Fruit fly (Drosophila melanogaster) whole organism, embryonic: ENCODE data around the gene pps.
A peak's percentile ranks its signal among the peaks of the same experiment; 100 is the strongest.

Experiments
- BEAF-32 ChIP-seq: fragments of 200-800 bp; sonication (Bioruptor generic); optimal IDR thresholded peaks from 3 replicates; lab custom pipeline; 2017; ENCODE audit warnings: missing biosample characterization, missing genetic modification characterization, mild to moderate bottlenecking, moderate library complexity, missing genetic modification reagents
- CG10147 ChIP-seq: fragments of 200-800 bp; sonication (Bioruptor generic); optimal IDR thresholded peaks from 2 replicates; lab custom pipeline; 2019; ENCODE audit warnings: missing biosample characterization, mild to moderate bottlenecking, missing genetic modification characterization, moderate library complexity
- CG13894 ChIP-seq: fragments of 200-800 bp; sonication (Bioruptor generic); optimal IDR thresholded peaks from 3 replicates; lab custom pipeline; 2018; ENCODE audit warnings: missing biosample characterization, mild to moderate bottlenecking, missing genetic modification characterization, moderate library complexity
- CG14710 ChIP-seq: fragments of 200-800 bp; sonication (Bioruptor generic); optimal IDR thresholded peaks from 3 replicates; lab custom pipeline; 2019; ENCODE audit warnings: missing biosample characterization, mild to moderate bottlenecking, missing genetic modification characterization, moderate library complexity
- CG16813 ChIP-seq: fragments of 200-800 bp; sonication (Bioruptor generic); IDR thresholded peaks from 3 replicates; pipeline ENCODE4 v1.3.6; 2022; ENCODE audit warnings: missing biosample characterization, missing genetic modification characterization; ENCODE audit not compliant: partially characterized antibody
- CG2116 ChIP-seq: fragments of 200-800 bp; sonication (Bioruptor generic); optimal IDR thresholded peaks from 3 replicates; lab custom pipeline; 2018; ENCODE audit warnings: missing biosample characterization, mild to moderate bottlenecking, missing genetic modification characterization
- CG2199 ChIP-seq: fragments of 200-800 bp; sonication (Bioruptor generic); IDR thresholded peaks from 3 replicates; pipeline ENCODE4 v1.3.6; 2022; ENCODE audit warnings: missing biosample characterization, missing genetic modification characterization
- CG31388 ChIP-seq: fragments of 200-800 bp; sonication (Bioruptor generic); optimal IDR thresholded peaks from 2 replicates; lab custom pipeline; 2016; ENCODE audit warnings: missing biosample characterization, missing genetic modification characterization
- CG34224 ChIP-seq: fragments of 200-800 bp; sonication (Bioruptor generic); IDR thresholded peaks from 3 replicates; pipeline ENCODE4 v1.3.6; 2022; ENCODE audit warnings: missing biosample characterization, missing genetic modification characterization; ENCODE audit not compliant: partially characterized antibody
- CG6654 ChIP-seq: fragments of 200-800 bp; sonication (Bioruptor generic); optimal IDR thresholded peaks from 2 replicates; lab custom pipeline; 2017; ENCODE audit warnings: missing biosample characterization, mild to moderate bottlenecking, missing genetic modification characterization
- CG7745 ChIP-seq: fragments of 200-800 bp; sonication (Bioruptor generic); optimal IDR thresholded peaks from 2 replicates; lab custom pipeline; 2018; ENCODE audit warnings: missing biosample characterization, mild to moderate bottlenecking, missing genetic modification characterization, moderate library complexity
- CG7963 ChIP-seq: fragments of 200-800 bp; sonication (Bioruptor generic); IDR thresholded peaks from 3 replicates; pipeline ENCODE4 v1.3.6; 2022; ENCODE audit warnings: missing biosample characterization, missing genetic modification characterization; ENCODE audit not compliant: partially characterized antibody
- CG8924 ChIP-seq: fragments of 200-800 bp; optimal IDR thresholded peaks from 3 replicates; lab custom pipeline; 2019; ENCODE audit warnings: missing biosample characterization, mild to moderate bottlenecking, missing genetic modification characterization, moderate library complexity
- CoRest ChIP-seq: fragments of 200-800 bp; sonication (Bioruptor generic); optimal IDR thresholded peaks from 3 replicates; lab custom pipeline; 2018; ENCODE audit warnings: missing biosample characterization, mild to moderate bottlenecking, missing genetic modification characterization, moderate library complexity
- D19A ChIP-seq: fragments of 200-800 bp; optimal IDR thresholded peaks from 3 replicates; lab custom pipeline; 2019; ENCODE audit warnings: missing biosample characterization, mild to moderate bottlenecking, missing genetic modification characterization, moderate library complexity
- Deaf1 ChIP-seq: fragments of 200-800 bp; optimal IDR thresholded peaks from 3 replicates; lab custom pipeline; 2019; ENCODE audit warnings: missing biosample characterization, mild to moderate bottlenecking, missing genetic modification characterization, moderate library complexity
- Dll ChIP-seq: fragments of 200-800 bp; sonication (Bioruptor generic); IDR thresholded peaks from 4 replicates; pipeline ENCODE4 v1.3.6; 2022; ENCODE audit warnings: missing biosample characterization, missing genetic modification characterization; ENCODE audit not compliant: partially characterized antibody
- Dp ChIP-seq: fragments of 200-800 bp; sonication (Bioruptor generic); optimal IDR thresholded peaks from 2 replicates; lab custom pipeline; 2018; ENCODE audit warnings: missing biosample characterization, mild to moderate bottlenecking, missing genetic modification characterization, moderate library complexity
- Dref ChIP-seq: fragments of 200-800 bp; sonication (Bioruptor generic); IDR thresholded peaks from 2 replicates; pipeline ENCODE4 v1.3.6; 2022; ENCODE audit warnings: missing biosample characterization, missing genetic modification characterization
- H2.0 ChIP-seq: fragments of 200-800 bp; sonication (Bioruptor generic); IDR thresholded peaks from 2 replicates; pipeline ENCODE4 v1.3.6; 2022; ENCODE audit warnings: missing biosample characterization, missing genetic modification characterization
- HLH4C ChIP-seq: fragments of 200-800 bp; sonication (Bioruptor generic); IDR thresholded peaks from 3 replicates; pipeline ENCODE4 v1.3.6; 2022; ENCODE audit warnings: missing biosample characterization, missing genetic modification characterization; ENCODE audit not compliant: partially characterized antibody
- Hand ChIP-seq: fragments of 200-800 bp; sonication (Bioruptor generic); optimal IDR thresholded peaks from 2 replicates; lab custom pipeline; 2017; ENCODE audit warnings: mild to moderate bottlenecking, missing biosample characterization, missing genetic modification reagents, missing genetic modification characterization
- Myb ChIP-seq: fragments of 200-800 bp; sonication (Bioruptor generic); optimal IDR thresholded peaks from 2 replicates; lab custom pipeline; 2016; ENCODE audit warnings: missing biosample characterization, missing genetic modification characterization
- Nf-YB ChIP-seq: fragments of 200-800 bp; sonication (Bioruptor generic); optimal IDR thresholded peaks from 3 replicates; lab custom pipeline; 2019; ENCODE audit warnings: missing biosample characterization, mild to moderate bottlenecking, missing genetic modification characterization, moderate library complexity
- Oaz ChIP-seq: fragments of 200-800 bp; sonication (Bioruptor generic); IDR thresholded peaks from 2 replicates; pipeline ENCODE4 v1.3.6; 2022; ENCODE audit warnings: missing biosample characterization, missing genetic modification characterization
- Opbp ChIP-seq: fragments of 200-800 bp; sonication (Bioruptor generic); IDR thresholded peaks from 3 replicates; pipeline ENCODE4 v1.3.6; 2022; ENCODE audit warnings: missing biosample characterization, missing genetic modification characterization; ENCODE audit not compliant: partially characterized antibody
- Scr ChIP-seq: fragments of 200-800 bp; sonication (Bioruptor generic); IDR thresholded peaks from 2 replicates; pipeline ENCODE4 v1.3.6; 2022; ENCODE audit warnings: missing biosample characterization, missing genetic modification characterization; ENCODE audit not compliant: partially characterized antibody
- Sin3A ChIP-seq: fragments of >200 bp; optimal IDR thresholded peaks from 2 replicates; lab custom pipeline; 2018
- Xbp1 ChIP-seq: fragments of 200-800 bp; sonication (Bioruptor generic); optimal IDR thresholded peaks from 3 replicates; lab custom pipeline; 2016; ENCODE audit warnings: missing biosample characterization, mild to moderate bottlenecking, missing genetic modification characterization
- Xrp1 ChIP-seq: fragments of 200-800 bp; sonication (Bioruptor generic); IDR thresholded peaks from 2 replicates; pipeline ENCODE4 v1.3.6; 2022; ENCODE audit warnings: missing biosample characterization, missing genetic modification characterization
- YL-1 ChIP-seq: fragments of 200-800 bp; sonication (Bioruptor generic); optimal IDR thresholded peaks from 3 replicates; lab custom pipeline; 2017; ENCODE audit warnings: missing biosample characterization, mild to moderate bottlenecking, missing genetic modification characterization
- gce ChIP-seq: fragments of 200-800 bp; sonication (Bioruptor generic); IDR thresholded peaks from 3 replicates; pipeline ENCODE4 v1.3.6; 2022; ENCODE audit warnings: missing biosample characterization, missing genetic modification characterization
- gfzf ChIP-seq: fragments of 200-800 bp; sonication (Bioruptor generic); optimal IDR thresholded peaks from 2 replicates; lab custom pipeline; 2016; ENCODE audit warnings: missing biosample characterization, mild to moderate bottlenecking, missing genetic modification characterization, moderate library complexity
- grau ChIP-seq: fragments of 200-800 bp; optimal IDR thresholded peaks from 3 replicates; lab custom pipeline; 2019; ENCODE audit warnings: missing biosample characterization, mild to moderate bottlenecking, missing genetic modification characterization, moderate library complexity
- kah ChIP-seq: fragments of 200-800 bp; sonication (Bioruptor generic); optimal IDR thresholded peaks from 2 replicates; lab custom pipeline; 2018; ENCODE audit warnings: missing biosample characterization, mild to moderate bottlenecking, missing genetic modification characterization
- kni ChIP-seq: fragments of 200-800 bp; sonication (Bioruptor generic); optimal IDR thresholded peaks from 3 replicates; lab custom pipeline; 2017; ENCODE audit warnings: mild to moderate bottlenecking, missing biosample characterization, missing genetic modification reagents, missing genetic modification characterization
- nerfin-2 ChIP-seq: fragments of 200-800 bp; sonication (Bioruptor generic); IDR thresholded peaks from 2 replicates; pipeline ENCODE4 v1.3.6; 2022; ENCODE audit warnings: missing biosample characterization, missing genetic modification characterization; ENCODE audit not compliant: partially characterized antibody
- nom ChIP-seq: fragments of 200-800 bp; sonication (Bioruptor generic); optimal IDR thresholded peaks from 2 replicates; lab custom pipeline; 2017; ENCODE audit warnings: missing biosample characterization, missing genetic modification characterization, mild to moderate bottlenecking, moderate library complexity, missing genetic modification reagents
- pb ChIP-seq: fragments of 200-800 bp; sonication (Bioruptor generic); optimal IDR thresholded peaks from 3 replicates; lab custom pipeline; 2016; ENCODE audit warnings: missing biosample characterization, missing genetic modification characterization
- pho ChIP-seq: fragments of 200-800 bp; sonication (Bioruptor generic); optimal IDR thresholded peaks from 2 replicates; lab custom pipeline; 2016; ENCODE audit warnings: missing biosample characterization, missing genetic modification characterization
- pum ChIP-seq: fragments of 200-800 bp; sonication (Bioruptor generic); optimal IDR thresholded peaks from 2 replicates; lab custom pipeline; 2016; ENCODE audit warnings: missing biosample characterization, missing genetic modification characterization
- row ChIP-seq: fragments of 200-800 bp; sonication (Bioruptor generic); IDR thresholded peaks from 3 replicates; pipeline ENCODE4 v1.3.6; 2022; ENCODE audit warnings: missing biosample characterization, missing genetic modification characterization
- sna ChIP-seq: fragments of 200-800 bp; sonication (Bioruptor generic); IDR thresholded peaks from 2 replicates; pipeline ENCODE4 v1.3.6; 2022; ENCODE audit warnings: missing biosample characterization, missing genetic modification characterization; ENCODE audit not compliant: partially characterized antibody
- sob ChIP-seq: fragments of 200-800 bp; sonication (Bioruptor generic); IDR thresholded peaks from 2 replicates; pipeline ENCODE4 v1.3.6; 2022; ENCODE audit warnings: missing biosample characterization, missing genetic modification characterization
- stwl ChIP-seq: fragments of 200-800 bp; sonication (Bioruptor generic); optimal IDR thresholded peaks from 3 replicates; lab custom pipeline; 2018; ENCODE audit warnings: missing biosample characterization, mild to moderate bottlenecking, missing genetic modification characterization, moderate library complexity
- sug ChIP-seq: fragments of 200-800 bp; optimal IDR thresholded peaks from 2 replicates; lab custom pipeline; 2019; ENCODE audit warnings: missing biosample characterization, mild to moderate bottlenecking, missing genetic modification characterization, moderate library complexity
- unc-4 ChIP-seq: fragments of 200-800 bp; sonication (Bioruptor generic); IDR thresholded peaks from 2 replicates; pipeline ENCODE4 v1.3.6; 2022; ENCODE audit warnings: missing biosample characterization, missing genetic modification characterization; ENCODE audit not compliant: partially characterized antibody
- vnd ChIP-seq: fragments of 200-800 bp; sonication (Bioruptor generic); IDR thresholded peaks from 3 replicates; pipeline ENCODE4 v1.3.6; 2022; ENCODE audit warnings: missing biosample characterization, missing genetic modification characterization; ENCODE audit not compliant: partially characterized antibody
- wor ChIP-seq: fragments of 200-800 bp; sonication (Bioruptor generic); IDR thresholded peaks from 2 replicates; pipeline ENCODE4 v1.3.6; 2022; ENCODE audit warnings: missing biosample characterization, missing genetic modification characterization

Gene pps

DNA sequence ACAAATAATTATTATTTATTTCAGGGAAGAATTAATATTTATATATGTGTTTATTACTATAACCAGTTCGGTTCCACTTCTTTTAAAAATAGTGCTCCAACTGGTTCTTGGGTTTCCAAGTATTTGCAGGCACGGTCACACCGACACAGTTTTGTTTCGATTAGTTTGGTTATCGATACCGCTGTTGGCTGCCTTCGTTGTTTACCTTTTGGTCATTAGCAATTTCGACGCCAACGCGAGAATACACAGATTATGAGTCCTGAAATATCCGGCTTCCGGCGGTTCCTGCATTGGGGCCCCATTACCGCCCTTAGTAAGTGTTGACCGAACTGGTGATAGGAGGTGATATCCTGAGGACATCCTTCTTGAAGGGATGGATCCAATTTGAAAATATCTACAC is 5.5 kb upstream of the pps start, which contains the start of gene CG5196 (continued):
- TF ChIP-seq YL-1 (GFP tag; lab: Kevin White, UChicago) (peak; percentile 50), Dp (GFP tag; lab: Kevin White, UChicago) (peak; percentile 80), Nf-YB (GFP tag; lab: Kevin White, UChicago) (peak; percentile 29), Myb (GFP tag; lab: Kevin White, UChicago) (peak; percentile 15), gce (GFP tag; lab: Robert Waterston, UW) (no peak), row (peak; percentile 74), pho (GFP tag; lab: Kevin White, UChicago) (no peak), sna (GFP tag; lab: Robert Waterston, UW) (peak; percentile 60), CG13894 (tag; lab: Kevin White, UChicago) (peak; percentile 51), vnd (GFP tag; lab: Robert Waterston, UW) (peak; percentile 61; the same call in 2 of the 3 replicates), BEAF-32 (GFP tag; lab: Kevin White, UChicago) (peak; percentile 73), CG34224 (GFP tag; lab: Robert Waterston, UW) (peak; percentile 81), Xrp1 (GFP tag; lab: Robert Waterston, UW) (0 out of 2 replicates have a peak, but pooled peaks have one; percentile 12), gfzf (GFP tag; lab: Kevin White, UChicago) (peak; percentile 75), kah (GFP tag; lab: Kevin White, UChicago) (peak; percentile 17), CG6654 (peak; percentile 95), grau (tag; lab: Kevin White, UChicago) (peak; percentile 31), CoRest (tag; lab: Kevin White, UChicago) (peak; percentile 5), Sin3A (lab: Kevin White, UChicago) (peak; percentile 29), Xbp1 (GFP tag; lab: Kevin White, UChicago) (peak; percentile 12), H2.0 (GFP tag; lab: Robert Waterston, UW) (no peak), HLH4C (GFP tag; lab: Robert Waterston, UW) (peak; percentile 70), Dll (GFP tag; lab: Robert Waterston, UW) (peak; percentile 64), stwl (tag; lab: Kevin White, UChicago) (peak; percentile 94), D19A (tag; lab: Kevin White, UChicago) (peak; percentile 1), kni (GFP tag; lab: Kevin White, UChicago) (peak; percentile 34), Deaf1 (no peak), CG7963 (GFP tag; lab: Robert Waterston, UW) (peak; percentile 55; the same call in 2 of the 3 replicates), CG7745 (no peak), CG8924 (tag; lab: Kevin White, UChicago) (peak; percentile 17), CG2199 (GFP tag; lab: Robert Waterston, UW) (no peak), CG10147 (GFP tag; lab: Kevin White, UChicago) (peak; percentile 13), CG31388 (no peak), sug (tag; lab: Kevin White, UChicago) (peak; percentile 51), nerfin-2 (GFP tag; lab: Robert Waterston, UW) (peak; percentile 58; the same call in 1 of the 2 replicates), sob (GFP tag; lab: Robert Waterston, UW) (peak; percentile 20; the same call in 1 of the 2 replicates), pb (GFP tag; lab: Kevin White, UChicago) (peak; percentile 26), Scr (peak; percentile 65), unc-4 (GFP tag; lab: Robert Waterston, UW) (peak; percentile 73), CG2116 (GFP tag; lab: Kevin White, UChicago) (peak; percentile 73), Oaz (GFP tag; lab: Robert Waterston, UW) (no peak), Hand (GFP tag; lab: Kevin White, UChicago) (no peak), CG14710 (tag; lab: Kevin White, UChicago) (peak; percentile 60), pum (no peak), wor (GFP tag; lab: Robert Waterston, UW) (no peak), Dref (peak; percentile 93), Opbp (peak; percentile 72), CG16813 (GFP tag; lab: Robert Waterston, UW) (peak; percentile 52; the same call in 2 of the 3 replicates), nom (peak; percentile 45)
